Worm (Caenorhabditis elegans) whole organism, mixed stage, embryonic: ENCODE measurements around the gene cyp-33C7.

ENCODE experiments used
- M03D4.4 ChIP-seq: sonication (generic microtip); optimal IDR thresholded peaks from 2 replicates; lab custom pipeline; 2017; ENCODE audit warnings: mild to moderate bottlenecking, missing genetic modification characterization, missing compliant biosample characterization
- blmp-1 ChIP-seq: fragments of 150-350 bp; optimal IDR thresholded peaks from 2 replicates; lab custom pipeline; 2014; ENCODE audit warnings: missing biosample characterization, missing genetic modification characterization
- ceh-39 ChIP-seq: fragments of 150-350 bp; optimal IDR thresholded peaks from 2 replicates; lab custom pipeline; 2014; ENCODE audit warnings: missing biosample characterization, missing genetic modification characterization
- ceh-43 ChIP-seq: fragments of 200-800 bp; sonication (Bioruptor generic); optimal IDR thresholded peaks from 2 replicates; lab custom pipeline; 2018; ENCODE audit warnings: mild to moderate bottlenecking, missing genetic modification characterization, moderate library complexity, missing compliant biosample characterization
- ceh-83 ChIP-seq: fragments of 200-800 bp; sonication (Bioruptor generic); optimal IDR thresholded peaks from 2 replicates; lab custom pipeline; 2018; ENCODE audit warnings: mild to moderate bottlenecking, missing genetic modification characterization, missing compliant biosample characterization
- ces-1 ChIP-seq: fragments of 150-350 bp; optimal IDR thresholded peaks from 2 replicates; lab custom pipeline; 2014; ENCODE audit warnings: missing biosample characterization, missing genetic modification reagents, missing genetic modification characterization
- drap-1 ChIP-seq: fragments of 200-800 bp; sonication (Bioruptor generic); optimal IDR thresholded peaks from 3 replicates; lab custom pipeline; 2018; ENCODE audit warnings: mild to moderate bottlenecking, missing genetic modification characterization, missing compliant biosample characterization
- elt-1 ChIP-seq: sonication (generic microtip); optimal IDR thresholded peaks from 2 replicates; lab custom pipeline; 2017; ENCODE audit warnings: missing genetic modification characterization, mild to moderate bottlenecking, missing compliant biosample characterization, antibody characterized with exemption, moderate library complexity, borderline replicate concordance; ENCODE audit not compliant: insufficient read depth
- flh-1 ChIP-seq: fragments of 200-800 bp; sonication (Bioruptor generic); optimal IDR thresholded peaks from 2 replicates; lab custom pipeline; 2018; ENCODE audit warnings: mild to moderate bottlenecking, missing genetic modification characterization, moderate library complexity, missing compliant biosample characterization
- ham-2 ChIP-seq: fragments of 200-800 bp; sonication (Bioruptor generic); optimal IDR thresholded peaks from 2 replicates; lab custom pipeline; 2018; ENCODE audit warnings: mild to moderate bottlenecking, missing genetic modification characterization, missing compliant biosample characterization
- hlh-1 ChIP-seq: fragments of 150-350 bp; optimal IDR thresholded peaks from 2 replicates; lab custom pipeline; 2014; ENCODE audit warnings: missing biosample characterization, missing genetic modification reagents, missing genetic modification characterization
- lin-13 ChIP-seq: fragments of 150-350 bp; optimal IDR thresholded peaks from 2 replicates; lab custom pipeline; 2014; ENCODE audit warnings: missing biosample characterization, missing genetic modification characterization
- lin-32 ChIP-seq: fragments of 200-800 bp; sonication (Bioruptor generic); optimal IDR thresholded peaks from 2 replicates; lab custom pipeline; 2018; ENCODE audit warnings: mild to moderate bottlenecking, missing genetic modification characterization, missing compliant biosample characterization
- lsy-2 ChIP-seq: fragments of 150-350 bp; optimal IDR thresholded peaks from 2 replicates; lab custom pipeline; 2014; ENCODE audit warnings: missing biosample characterization, missing genetic modification characterization
- mls-2 ChIP-seq: sonication (generic microtip); optimal IDR thresholded peaks from 2 replicates; lab custom pipeline; 2016; ENCODE audit warnings: mild to moderate bottlenecking, missing genetic modification characterization, moderate library complexity, missing compliant biosample characterization
- nhr-12 ChIP-seq: fragments of 150-350 bp; optimal IDR thresholded peaks from 2 replicates; lab custom pipeline; 2014; ENCODE audit warnings: missing biosample characterization, missing genetic modification characterization
- nhr-2 ChIP-seq: fragments of 150-350 bp; optimal IDR thresholded peaks from 2 replicates; lab custom pipeline; 2014; ENCODE audit warnings: missing biosample characterization, missing genetic modification characterization
- nhr-237 ChIP-seq: fragments of 150-350 bp; optimal IDR thresholded peaks from 2 replicates; lab custom pipeline; 2014; ENCODE audit warnings: missing biosample characterization, missing genetic modification characterization
- nhr-28 ChIP-seq: fragments of 150-350 bp; optimal IDR thresholded peaks from 2 replicates; lab custom pipeline; 2014; ENCODE audit warnings: missing biosample characterization, missing genetic modification characterization
- nhr-76 ChIP-seq: sonication (generic microtip); optimal IDR thresholded peaks from 2 replicates; lab custom pipeline; 2017; ENCODE audit warnings: missing biosample characterization, missing genetic modification characterization
- pha-4 ChIP-seq: fragments of 150-350 bp; optimal IDR thresholded peaks from 2 replicates; lab custom pipeline; 2018; ENCODE audit warnings: missing biosample characterization, missing genetic modification reagents, missing genetic modification characterization
- sem-2 ChIP-seq: fragments of 200-800 bp; sonication (Bioruptor generic); optimal IDR thresholded peaks from 2 replicates; lab custom pipeline; 2018; ENCODE audit warnings: mild to moderate bottlenecking, missing genetic modification characterization, missing compliant biosample characterization
- snpc-4 ChIP-seq: fragments of 150-350 bp; optimal IDR thresholded peaks from 2 replicates; lab custom pipeline; 2014; ENCODE audit warnings: missing biosample characterization, missing genetic modification characterization
- sptf-1 ChIP-seq: sonication (generic microtip); optimal IDR thresholded peaks from 2 replicates; lab custom pipeline; 2017; ENCODE audit warnings: mild to moderate bottlenecking, missing genetic modification characterization, moderate library complexity, missing compliant biosample characterization
- tbx-8 ChIP-seq: fragments of 200-800 bp; sonication (Bioruptor generic); optimal IDR thresholded peaks from 2 replicates; lab custom pipeline; 2018; ENCODE audit warnings: mild to moderate bottlenecking, missing genetic modification characterization, moderate library complexity, missing compliant biosample characterization
- unc-120 ChIP-seq: sonication (generic microtip); optimal IDR thresholded peaks from 2 replicates; lab custom pipeline; 2017; ENCODE audit warnings: missing genetic modification characterization, missing compliant biosample characterization; ENCODE audit not compliant: poor library complexity, severe bottlenecking
- unc-39 ChIP-seq: fragments of 150-350 bp; optimal IDR thresholded peaks from 2 replicates; lab custom pipeline; 2014; ENCODE audit warnings: missing biosample characterization, missing genetic modification characterization
- unc-62 ChIP-seq: fragments of 150-350 bp; optimal IDR thresholded peaks from 2 replicates; lab custom pipeline; 2014; ENCODE audit warnings: missing biosample characterization, missing genetic modification reagents, missing genetic modification characterization
- zip-8 ChIP-seq: fragments of 150-350 bp; optimal IDR thresholded peaks from 2 replicates; lab custom pipeline; 2014; ENCODE audit warnings: missing biosample characterization, missing genetic modification characterization
- ztf-11 ChIP-seq: fragments of 150-350 bp; optimal IDR thresholded peaks from 2 replicates; lab custom pipeline; 2014; ENCODE audit warnings: missing biosample characterization, missing genetic modification characterization

Gene cyp-33C7

ce11 chrV:2266958-2267357, 16.6 kb downstream of the cyp-33C7 start, which contains the start of gene nhr-275:
nhr-275 (minus strand) TSS chrV:2267058.
- no peak for TF ChIP-seq lin-32 (GFP tag; lab: Kevin White, UChicago)
- no peak for TF ChIP-seq sem-2 (GFP tag; lab: Kevin White, UChicago)
- TF ChIP-seq nhr-12, result no peak
- no peak for TF ChIP-seq ceh-39 (tag; lab: Kevin White, UChicago)
- no peak for TF ChIP-seq unc-39 (tag; lab: Kevin White, UChicago)
- no peak for TF ChIP-seq tbx-8 (GFP tag; lab: Kevin White, UChicago)
- TF ChIP-seq unc-62 (GFP tag; lab: Kevin White, UChicago), result no peak
- TF ChIP-seq flh-1 (GFP tag; lab: Kevin White, UChicago), result no peak
- TF ChIP-seq nhr-237 (tag; lab: Kevin White, UChicago), result no peak

ce11 chrV:2271750-2272149, 21.4 kb downstream of the cyp-33C7 start, which contains the start of gene Y5H2A.1:
Y5H2A.1 (minus strand) TSS chrV:2271850.
- TF ChIP-seq zip-8 (tag; lab: Kevin White, UChicago) (no peak), pha-4 (tag; lab: Kevin White, UChicago) (no peak), nhr-237 (tag; lab: Kevin White, UChicago) (no peak), M03D4.4 (tag; lab: Kevin White, UChicago) (no peak), nhr-76 (tag; lab: Kevin White, UChicago) (no peak), lsy-2 (no peak), nhr-28 (no peak), flh-1 (GFP tag; lab: Kevin White, UChicago) (no peak), unc-39 (tag; lab: Kevin White, UChicago) (no peak), nhr-12 (no peak), drap-1 (no peak), unc-120 (tag; lab: Kevin White, UChicago) (no peak)

- no peak for TF ChIP-seq nhr-2 (tag; lab: Kevin White, UChicago)
- no peak for TF ChIP-seq sptf-1 (tag; lab: Kevin White, UChicago)
- no peak for TF ChIP-seq snpc-4 (tag; lab: Kevin White, UChicago)
- no peak for TF ChIP-seq nhr-12
- TF ChIP-seq blmp-1 (tag; lab: Kevin White, UChicago), result no peak
- TF ChIP-seq lin-13 (tag; lab: Kevin White, UChicago), result no peak
- TF ChIP-seq elt-1 (tag; lab: Kevin White, UChicago), result no peak
- no peak for TF ChIP-seq ceh-83
- TF ChIP-seq M03D4.4 (tag; lab: Kevin White, UChicago), result no peak
These were observed 24.0 kb downstream of the cyp-33C7 start, which contains the start of the genes Y5H2A.4 and abu-4 for ce11 chrV:2274253-2274892. Y5H2A.4 (minus strand) TSS chrV:2274353. abu-4 (plus strand) TSS chrV:2274842.

- no peak for TF ChIP-seq nhr-237 (tag; lab: Kevin White, UChicago)
- no peak for TF ChIP-seq unc-62 (GFP tag; lab: Kevin White, UChicago)
- no peak for TF ChIP-seq hlh-1
- TF ChIP-seq unc-39 (tag; lab: Kevin White, UChicago), result no peak
- TF ChIP-seq lin-32 (GFP tag; lab: Kevin White, UChicago), result no peak
- TF ChIP-seq ceh-83, result no peak
- TF ChIP-seq lsy-2, result no peak
- TF ChIP-seq zip-8 (tag; lab: Kevin White, UChicago), result no peak
- no peak for TF ChIP-seq mls-2 (tag; lab: Kevin White, UChicago)
- no peak for TF ChIP-seq unc-120 (tag; lab: Kevin White, UChicago)
- TF ChIP-seq nhr-12, result no peak
- no peak for TF ChIP-seq ceh-43 (GFP tag; lab: Kevin White, UChicago)
- TF ChIP-seq ztf-11 (tag; lab: Kevin White, UChicago), result no peak
These were observed 26.9 kb downstream of the cyp-33C7 start for ce11 chrV:2277260-2277659.

- TF ChIP-seq lsy-2 (no peak), ham-2 (GFP tag; lab: Kevin White, UChicago) (no peak), ces-1 (GFP tag; lab: Kevin White, UChicago) (peak; percentile 19), ceh-39 (tag; lab: Kevin White, UChicago) (no peak)
These were observed 27.7 kb downstream of the cyp-33C7 start, which contains the start of gene nhr-59 for ce11 chrV:2278052-2278451. nhr-59 (minus strand) TSS chrV:2278265.
